Worm (Caenorhabditis elegans): ENCODE data around the gene ref-2.
A peak's percentile ranks its signal among the peaks of the same experiment; 100 is the strongest.

The ref-2 gene

ce11 chrX:7791802-7792201, 47.8 kb downstream of the ref-2 start (continued):
- TF ChIP-seq rnt-1 (tag; optimal IDR thresholded peaks at IDR 0.05) (no peak), efl-1 (optimal IDR thresholded peaks at IDR 0.05) (peak in 1 of 2 experiments; percentile 20), efl-1 (GFP tag; optimal IDR thresholded peaks at IDR 0.05 in 1 of 2) (peak in 1 of 2 experiments; percentile 22), alr-1 (tag; optimal IDR thresholded peaks at IDR 0.05; ENCODE audit: borderline replicate concordance) (no peak), hlh-4 (tag; optimal IDR thresholded peaks at IDR 0.05) (peak; percentile 33), aly-2 (tag; optimal IDR thresholded peaks at IDR 0.05) (no peak), unc-62 (GFP tag; optimal IDR thresholded peaks at IDR 0.05) (no peak), ztf-11 (tag; optimal IDR thresholded peaks at IDR 0.05) (no peak), nhr-20 (tag; optimal IDR thresholded peaks at IDR 0.05) (peak; percentile 26), ceh-88 (GFP tag; IDR thresholded peaks at IDR 0.05) (no peak), jun-1 (tag; optimal IDR thresholded peaks at IDR 0.05) (peak; percentile 68), lir-3 (tag; optimal IDR thresholded peaks at IDR 0.05; ENCODE audit: poor library complexity) (no peak), F16B12.6 (tag; optimal IDR thresholded peaks at IDR 0.05) (no peak), zip-4 (GFP tag; optimal IDR thresholded peaks at IDR 0.05) (peak; percentile 84), fkh-4 (tag; optimal IDR thresholded peaks at IDR 0.05; ENCODE audit: borderline replicate concordance) (no peak), aha-1 (tag; optimal IDR thresholded peaks at IDR 0.05) (no peak), nhr-71 (tag; optimal IDR thresholded peaks at IDR 0.05) (peak; percentile 86), ces-1 (GFP tag; optimal IDR thresholded peaks at IDR 0.05) (no peak), snu-23 (GFP tag; optimal IDR thresholded peaks at IDR 0.05) (no peak), nhr-47 (tag; optimal IDR thresholded peaks at IDR 0.05) (peak; percentile 67), mdl-1 (tag; optimal IDR thresholded peaks at IDR 0.05) (no peak), fkh-10 (GFP tag; optimal IDR thresholded peaks at IDR 0.05) (no peak), grh-1 (GFP tag; IDR thresholded peaks at IDR 0.05) (no peak), mab-9 (GFP tag; IDR thresholded peaks at IDR 0.05) (no peak), unc-130 (tag; optimal IDR thresholded peaks at IDR 0.05) (no peak), ets-5 (GFP tag; IDR thresholded peaks at IDR 0.05) (no peak), pax-3 (tag; optimal IDR thresholded peaks at IDR 0.05) (peak; percentile 19), ceh-8 (GFP tag; optimal IDR thresholded peaks at IDR 0.05) (peak; percentile 5), xbp-1 (tag; optimal IDR thresholded peaks at IDR 0.05) (peak; percentile 13), C04F5.9 (tag; optimal IDR thresholded peaks at IDR 0.05) (no peak)

- no peak for TF ChIP-seq pag-3 (tag; optimal IDR thresholded peaks at IDR 0.05; ENCODE audit: borderline replicate concordance, insufficient read depth)
- TF ChIP-seq ces-1 (GFP tag; optimal IDR thresholded peaks at IDR 0.05): no peak
- no peak for TF ChIP-seq sptf-1 (tag; optimal IDR thresholded peaks at IDR 0.05)
- peak; percentile 77 for TF ChIP-seq nhr-85 (tag)
- peak; percentile 1 for TF ChIP-seq snpc-4 (tag; optimal IDR thresholded peaks at IDR 0.05)
- peak; percentile 71 for TF ChIP-seq zip-4 (GFP tag; optimal IDR thresholded peaks at IDR 0.05)
- TF ChIP-seq fkh-4 (tag; optimal IDR thresholded peaks at IDR 0.05; ENCODE audit: borderline replicate concordance): no peak
- TF ChIP-seq F16B12.6 (tag; optimal IDR thresholded peaks at IDR 0.05): peak; percentile 22
- TF ChIP-seq nhr-76 (tag; optimal IDR thresholded peaks at IDR 0.05): no peak
- no peak for TF ChIP-seq isw-1 (GFP tag; IDR thresholded peaks at IDR 0.05)
- peak; percentile 69 for TF ChIP-seq mep-1 (tag; optimal IDR thresholded peaks at IDR 0.05)
- peak; percentile 51 for TF ChIP-seq irx-1 (tag; optimal IDR thresholded peaks at IDR 0.05)
- peak; percentile 100 for TF ChIP-seq blmp-1 (tag; optimal IDR thresholded peaks at IDR 0.05)
- no peak for TF ChIP-seq unc-98 (GFP tag; IDR thresholded peaks at IDR 0.05)
- peak; percentile 52 for TF ChIP-seq nhr-47 (tag; optimal IDR thresholded peaks at IDR 0.05)
- peak; percentile 29 for TF ChIP-seq nhr-20 (tag; optimal IDR thresholded peaks at IDR 0.05)
- TF ChIP-seq C16A3.4 (tag; optimal IDR thresholded peaks at IDR 0.05): peak; percentile 5
- no peak for TF ChIP-seq nhr-12 (tag; optimal IDR thresholded peaks at IDR 0.05)
- no peak for TF ChIP-seq nhr-237 (tag; optimal IDR thresholded peaks at IDR 0.05)
- no peak for TF ChIP-seq ztf-11 (tag; optimal IDR thresholded peaks at IDR 0.05)
- TF ChIP-seq nhr-90 (tag; optimal IDR thresholded peaks at IDR 0.05; ENCODE audit: poor library complexity): peak; percentile 21
- TF ChIP-seq lin-14 (GFP tag; optimal IDR thresholded peaks at IDR 0.05): peak; percentile 66
- peak; percentile 62 for TF ChIP-seq nhr-71 (tag; optimal IDR thresholded peaks at IDR 0.05)
- TF ChIP-seq aly-2 (tag; optimal IDR thresholded peaks at IDR 0.05): no peak
- TF ChIP-seq efl-1 (optimal IDR thresholded peaks at IDR 0.05): peak in 1 of 2 experiments; percentile 18
- peak; percentile 26 to 82 for TF ChIP-seq efl-1 (GFP tag; optimal IDR thresholded peaks at IDR 0.05 in 1 of 2)
- peak; percentile 37 for TF ChIP-seq xbp-1 (tag; optimal IDR thresholded peaks at IDR 0.05)
- no peak for TF ChIP-seq nhr-28 (tag; optimal IDR thresholded peaks at IDR 0.05)
- TF ChIP-seq sox-4 (tag; optimal IDR thresholded peaks at IDR 0.05): no peak
- TF ChIP-seq lin-13 (GFP tag; optimal IDR thresholded peaks at IDR 0.05): no peak
- peak in 2 of 6 experiments; percentile 29 to 57 for TF ChIP-seq elt-3 (tag; optimal IDR thresholded peaks at IDR 0.05)
- TF ChIP-seq Y116A8C.19 (tag; optimal IDR thresholded peaks at IDR 0.05; ENCODE audit: borderline replicate concordance): no peak
Observed at ce11 chrX:7793377-7794041, 49.5 kb downstream of the ref-2 start, which contains the start of gene ZK154.6. ZK154.6 (minus strand) TSS chrX:7793563.

Data from whole organism, L1 larva.